Worm (Caenorhabditis elegans) whole organism, late embryonic: ENCODE results near the gene F43C11.3.
A peak's percentile ranks its signal among the peaks of the same experiment; 100 is the strongest.

Experiments used
- C08G9.2 ChIP-seq: sonication (generic microtip); optimal IDR thresholded peaks from 2 replicates; lab custom pipeline; 2016; ENCODE audit warnings: mild to moderate bottlenecking, missing genetic modification characterization, moderate library complexity, missing compliant biosample characterization
- C38D4.7 ChIP-seq: fragments of 200-800 bp; sonication (Bioruptor generic); optimal IDR thresholded peaks from 2 replicates; lab custom pipeline; 2018; ENCODE audit warnings: mild to moderate bottlenecking, missing genetic modification characterization, moderate library complexity, missing compliant biosample characterization
- K09A11.1 ChIP-seq: sonication (generic microtip); optimal IDR thresholded peaks from 2 replicates; lab custom pipeline; 2017; ENCODE audit warnings: antibody characterized with exemption, mild to moderate bottlenecking, missing genetic modification characterization, missing compliant biosample characterization; ENCODE audit not compliant: insufficient read depth
- Y22D7AL.16 ChIP-seq: sonication (generic microtip); optimal IDR thresholded peaks from 2 replicates; lab custom pipeline; 2016; ENCODE audit warnings: missing genetic modification characterization, missing compliant biosample characterization
- ceh-22 ChIP-seq: sonication (generic microtip); optimal IDR thresholded peaks from 2 replicates; lab custom pipeline; 2017; ENCODE audit warnings: missing biosample characterization, missing genetic modification characterization
- ceh-31 ChIP-seq: sonication (generic microtip); optimal IDR thresholded peaks from 2 replicates; lab custom pipeline; 2016; ENCODE audit warnings: missing genetic modification characterization, missing compliant biosample characterization
- ceh-34 ChIP-seq: sonication (generic microtip); optimal IDR thresholded peaks from 2 replicates; lab custom pipeline; 2016; ENCODE audit warnings: mild to moderate bottlenecking, missing genetic modification characterization, missing compliant biosample characterization
- ceh-48 ChIP-seq: sonication (generic microtip); optimal IDR thresholded peaks from 2 replicates; lab custom pipeline; 2016; ENCODE audit warnings: missing genetic modification characterization, inconsistent platforms, missing compliant biosample characterization
- ceh-6 ChIP-seq: fragments of 200-800 bp; sonication (Bioruptor generic); optimal IDR thresholded peaks from 2 replicates; lab custom pipeline; 2018; ENCODE audit warnings: mild to moderate bottlenecking, missing genetic modification characterization, missing compliant biosample characterization
- ceh-9 ChIP-seq: sonication (generic microtip); optimal IDR thresholded peaks from 2 replicates; lab custom pipeline; 2016; ENCODE audit warnings: mild to moderate bottlenecking, missing genetic modification characterization, inconsistent platforms, missing compliant biosample characterization
- dmd-4 ChIP-seq: sonication (generic microtip); optimal IDR thresholded peaks from 2 replicates; lab custom pipeline; 2016; ENCODE audit warnings: borderline replicate concordance, missing genetic modification characterization, missing compliant biosample characterization
- dve-1 ChIP-seq: sonication (generic microtip); optimal IDR thresholded peaks from 2 replicates; lab custom pipeline; 2017; ENCODE audit warnings: antibody characterized with exemption, mild to moderate bottlenecking, missing genetic modification characterization, missing compliant biosample characterization
- ets-4 ChIP-seq: sonication (generic microtip); optimal IDR thresholded peaks from 2 replicates; lab custom pipeline; 2016; ENCODE audit warnings: missing genetic modification characterization, missing compliant biosample characterization
- fkh-6 ChIP-seq: sonication (generic microtip); optimal IDR thresholded peaks from 2 replicates; lab custom pipeline; 2016; ENCODE audit warnings: missing genetic modification characterization, missing compliant biosample characterization
- hlh-13 ChIP-seq: fragments of 200-800 bp; sonication (Bioruptor generic); optimal IDR thresholded peaks from 2 replicates; lab custom pipeline; 2018; ENCODE audit warnings: mild to moderate bottlenecking, missing genetic modification characterization, missing compliant biosample characterization
- hlh-15 ChIP-seq: sonication (generic microtip); optimal IDR thresholded peaks from 2 replicates; lab custom pipeline; 2016; ENCODE audit warnings: missing genetic modification characterization, missing compliant biosample characterization
- hlh-6 ChIP-seq: sonication (generic microtip); optimal IDR thresholded peaks from 2 replicates; lab custom pipeline; 2016; ENCODE audit warnings: missing genotype, missing genetic modification characterization, missing compliant biosample characterization
- hlh-8 ChIP-seq: sonication (generic microtip); optimal IDR thresholded peaks from 2 replicates; lab custom pipeline; 2016; ENCODE audit warnings: missing genotype, missing genetic modification characterization, missing compliant biosample characterization
- lin-11 ChIP-seq: fragments of 200-800 bp; sonication (Bioruptor generic); optimal IDR thresholded peaks from 2 replicates; lab custom pipeline; 2018; ENCODE audit warnings: mild to moderate bottlenecking, missing genetic modification characterization, missing compliant biosample characterization
- nfya-1 ChIP-seq: sonication (generic microtip); optimal IDR thresholded peaks from 2 replicates; lab custom pipeline; 2017; ENCODE audit warnings: missing genetic modification characterization, mild to moderate bottlenecking, missing compliant biosample characterization, antibody characterized with exemption, moderate library complexity
- pat-9 ChIP-seq: fragments of 200-800 bp; sonication (Bioruptor generic); optimal IDR thresholded peaks from 2 replicates; lab custom pipeline; 2018; ENCODE audit warnings: mild to moderate bottlenecking, missing genetic modification characterization, moderate library complexity, missing compliant biosample characterization
- pha-2 ChIP-seq: sonication (generic microtip); optimal IDR thresholded peaks from 2 replicates; lab custom pipeline; 2017; ENCODE audit warnings: mild to moderate bottlenecking, missing genetic modification characterization, missing compliant biosample characterization
- pha-4 ChIP-seq: fragments of 150-350 bp; optimal IDR thresholded peaks from 2 replicates; lab custom pipeline; 2018; ENCODE audit warnings: missing biosample characterization, missing genetic modification reagents, missing genetic modification characterization
- pqm-1 ChIP-seq: sonication (generic microtip); optimal IDR thresholded peaks from 2 replicates; lab custom pipeline; 2016; ENCODE audit warnings: missing genetic modification characterization, missing compliant biosample characterization
- ref-2 ChIP-seq: sonication (generic microtip); optimal IDR thresholded peaks from 2 replicates; lab custom pipeline; 2016; ENCODE audit warnings: missing genetic modification characterization, missing compliant biosample characterization
- rnt-1 ChIP-seq: sonication (generic microtip); optimal IDR thresholded peaks from 2 replicates; lab custom pipeline; 2016; ENCODE audit warnings: missing genetic modification characterization, missing compliant biosample characterization
- syd-9 ChIP-seq: sonication (generic microtip); optimal IDR thresholded peaks from 2 replicates; lab custom pipeline; 2016; ENCODE audit warnings: mild to moderate bottlenecking, missing genetic modification characterization, moderate library complexity, missing compliant biosample characterization
- tbx-2 ChIP-seq: sonication (generic microtip); optimal IDR thresholded peaks from 2 replicates; lab custom pipeline; 2016; ENCODE audit warnings: missing genetic modification characterization, missing compliant biosample characterization
- tbx-7 ChIP-seq: sonication (generic microtip); optimal IDR thresholded peaks from 2 replicates; lab custom pipeline; 2016; ENCODE audit warnings: missing genotype, missing genetic modification characterization, missing compliant biosample characterization
- unc-3 ChIP-seq, 2 experiments: fragments of 200-800 bp in 1 of 2; sonication (Bioruptor generic) in 1 of 2; sonication (generic microtip) in 1 of 2; conservative IDR thresholded peaks in 1 of 2; optimal IDR thresholded peaks in 1 of 2; 2 replicates each; pipeline versions ENCODE4 v1.3.6 to Lab custom; 2016 to 2022; ENCODE audit warnings: missing compliant biosample characterization in 2 of 2, missing genetic modification characterization in 2 of 2, missing genetic modification reagents in 1 of 2
- zip-5 ChIP-seq: sonication (generic microtip); optimal IDR thresholded peaks from 2 replicates; lab custom pipeline; 2016; ENCODE audit warnings: missing genetic modification characterization, missing compliant biosample characterization

F43C11.3 gene

ce11 chrII:2335572-2335971, 17.5 kb upstream of the F43C11.3 start, which contains the start of gene F43C11.7:
Gene F43C11.7, plus strand, starts transcription at chrII:2335897.
- TF ChIP-seq hlh-8 (no peak), ceh-22 (tag; lab: Kevin White, UChicago) (no peak), pat-9 (tag; lab: Kevin White, UChicago) (no peak), hlh-13 (no peak), ref-2 (tag; lab: Kevin White, UChicago) (no peak), hlh-15 (tag; lab: Kevin White, UChicago) (no peak), syd-9 (tag; lab: Kevin White, UChicago) (no peak), K09A11.1 (tag; lab: Kevin White, UChicago) (no peak), unc-3 (GFP tag; conservative IDR thresholded peaks at IDR 0.05; lab: Robert Waterston, UW) (no peak), unc-3 (tag; optimal IDR thresholded peaks at IDR 0.05; lab: Kevin White, UChicago) (no peak), C38D4.7 (no peak), dmd-4 (tag; lab: Kevin White, UChicago) (no peak), pqm-1 (tag; lab: Kevin White, UChicago) (no peak), rnt-1 (tag; lab: Kevin White, UChicago) (no peak), tbx-2 (tag; lab: Kevin White, UChicago) (no peak), lin-11 (tag; lab: Kevin White, UChicago) (no peak), pha-2 (no peak), Y22D7AL.16 (tag; lab: Kevin White, UChicago) (no peak)

DNA sequence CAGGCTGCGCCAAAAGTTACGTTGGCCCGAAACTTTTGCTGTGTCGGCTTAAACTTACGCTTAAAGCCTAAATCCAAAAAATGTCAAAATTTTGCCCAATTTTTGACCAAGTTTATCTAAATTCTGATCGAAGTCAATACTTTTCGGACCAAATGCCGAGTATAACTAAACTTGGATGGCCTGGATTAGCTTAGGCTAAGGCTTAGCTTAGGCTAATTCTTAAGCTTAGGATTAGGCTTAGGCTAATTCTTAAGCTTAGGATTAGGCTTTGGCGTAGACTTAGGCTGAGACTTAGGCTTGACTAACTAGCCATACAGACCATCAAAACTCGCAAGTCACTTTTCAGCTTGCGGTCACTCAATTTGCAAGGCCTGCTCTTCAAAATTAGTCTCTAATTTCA, 16.9 kb upstream of the F43C11.3 start:
- TF ChIP-seq dve-1 (tag; lab: Kevin White, UChicago) (peak; percentile 60), fkh-6 (tag; lab: Kevin White, UChicago) (no peak)

- TF ChIP-seq nfya-1 = peak; percentile 28
- peak; percentile 92 for TF ChIP-seq rnt-1 (tag; lab: Kevin White, UChicago)
- TF ChIP-seq ceh-34 = no peak
Measured at ce11 chrII:2340974-2341373, 12.1 kb upstream of the F43C11.3 start.

DNA sequence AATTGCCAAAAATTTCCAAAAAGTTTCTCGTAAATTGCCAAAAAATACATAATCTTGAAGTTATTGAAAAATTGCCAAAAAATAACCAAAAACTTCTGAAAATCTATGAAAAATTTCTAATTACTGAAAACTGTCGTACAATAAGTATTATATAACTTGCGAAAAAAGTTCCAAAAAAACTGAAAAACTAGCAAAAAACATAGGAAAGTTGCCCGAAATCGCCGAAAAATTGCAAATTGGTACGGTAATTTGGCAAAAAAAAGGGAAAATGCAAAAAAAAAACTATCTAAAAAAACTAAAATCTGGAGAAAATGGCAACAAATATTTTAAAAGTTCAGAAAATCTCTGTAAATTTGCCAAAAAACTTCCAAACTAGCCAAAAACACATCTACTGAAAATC, 11.6 kb upstream of the F43C11.3 start, which contains the start of gene enri-1:
Gene enri-1, minus strand, starts transcription at position 101 of the 400 bp plus-strand sequence.
- no peak for TF ChIP-seq hlh-15 (tag; lab: Kevin White, UChicago)
- no peak for TF ChIP-seq ceh-9 (tag; lab: Kevin White, UChicago)
- no peak for TF ChIP-seq unc-3 (GFP tag; conservative IDR thresholded peaks at IDR 0.05; lab: Robert Waterston, UW)
- TF ChIP-seq unc-3 (tag; optimal IDR thresholded peaks at IDR 0.05; lab: Kevin White, UChicago) = no peak

ce11 chrII:2342004-2342479, 11.1 kb upstream of the F43C11.3 start, which contains the start of gene F43C11.6:
Gene F43C11.6, plus strand, starts transcription at chrII:2342429.
- no peak for TF ChIP-seq ets-4 (tag; lab: Kevin White, UChicago)
- peak; percentile 20 for TF ChIP-seq ceh-48 (tag; lab: Kevin White, UChicago)
- peak; percentile 12 for TF ChIP-seq ceh-31 (tag; lab: Kevin White, UChicago)
- TF ChIP-seq rnt-1 (tag; lab: Kevin White, UChicago) = peak; percentile 28
- TF ChIP-seq zip-5 (tag; lab: Kevin White, UChicago) = no peak

DNA sequence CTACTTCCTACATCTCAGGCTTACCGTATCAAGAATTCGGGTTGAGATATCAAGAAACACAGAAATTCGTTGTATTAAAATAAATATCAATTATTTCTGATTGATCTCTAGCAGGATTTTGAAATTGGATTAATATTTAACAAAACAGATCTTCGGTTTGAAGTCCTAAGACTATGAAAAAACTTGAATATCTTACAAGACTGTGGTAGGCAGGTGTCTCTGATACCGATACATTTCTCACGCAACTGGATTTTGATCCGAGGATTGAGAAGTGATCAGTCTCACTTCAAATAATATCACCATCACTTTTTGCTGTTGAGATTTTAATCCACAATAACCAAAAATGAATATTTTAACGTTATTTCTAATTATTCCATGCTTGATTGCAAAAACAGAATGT, 6.4 kb upstream of the F43C11.3 start, which contains the start of gene F43C11.4:
Gene F43C11.4, plus strand, starts transcription at position 301 of the 400 bp plus-strand sequence.
- no peak for TF ChIP-seq ceh-6 (GFP tag; lab: Kevin White, UChicago)
- no peak for TF ChIP-seq tbx-7 (tag; lab: Kevin White, UChicago)
- TF ChIP-seq pat-9 (tag; lab: Kevin White, UChicago) = no peak
- TF ChIP-seq ceh-48 (tag; lab: Kevin White, UChicago) = no peak
- TF ChIP-seq pha-4 (tag; lab: Kevin White, UChicago) = no peak
- TF ChIP-seq C08G9.2 = no peak
- no peak for TF ChIP-seq hlh-6 (tag; lab: Kevin White, UChicago)
- TF ChIP-seq, all 69 proteins: peak for 0
